Fruit fly (Drosophila melanogaster) whole organism, embryonic: ENCODE data around the gene CG8562.
A peak's percentile ranks its signal among the peaks of the same experiment; 100 is the strongest.

Experiments used
- CG10462 ChIP-seq: fragments of 200-800 bp; sonication (Bioruptor generic); optimal IDR thresholded peaks from 2 replicates; lab custom pipeline; 2016; ENCODE audit warnings: missing biosample characterization, missing genetic modification characterization
- CG10543 ChIP-seq: fragments of 200-800 bp; sonication (Bioruptor generic); optimal IDR thresholded peaks from 3 replicates; lab custom pipeline; 2017; ENCODE audit warnings: missing biosample characterization, mild to moderate bottlenecking, missing genetic modification characterization, moderate library complexity
- CG11695 ChIP-seq: fragments of 200-800 bp; sonication (Bioruptor generic); IDR thresholded peaks from 3 replicates; pipeline ENCODE4 v1.3.6; 2022; ENCODE audit warnings: missing biosample characterization, missing genetic modification characterization
- CG1233 ChIP-seq: fragments of 200-800 bp; sonication (Bioruptor generic); optimal IDR thresholded peaks from 4 replicates; lab custom pipeline; 2018; ENCODE audit warnings: missing biosample characterization, mild to moderate bottlenecking, missing genetic modification characterization
- CG13894 ChIP-seq: fragments of 200-800 bp; sonication (Bioruptor generic); optimal IDR thresholded peaks from 3 replicates; lab custom pipeline; 2018; ENCODE audit warnings: missing biosample characterization, mild to moderate bottlenecking, missing genetic modification characterization, moderate library complexity
- CG2678 ChIP-seq: fragments of 200-800 bp; sonication (Bioruptor generic); optimal IDR thresholded peaks from 3 replicates; lab custom pipeline; 2019; ENCODE audit warnings: missing biosample characterization, mild to moderate bottlenecking, missing genetic modification characterization, moderate library complexity
- CG34376 ChIP-seq: fragments of 200-800 bp; sonication (Bioruptor generic); optimal IDR thresholded peaks from 2 replicates; lab custom pipeline; 2018; ENCODE audit warnings: missing biosample characterization, mild to moderate bottlenecking, missing genetic modification characterization
- CG4617 ChIP-seq: fragments of 200-800 bp; sonication (Bioruptor generic); optimal IDR thresholded peaks from 3 replicates; lab custom pipeline; 2016; ENCODE audit warnings: missing biosample characterization, missing genetic modification characterization, borderline replicate concordance
- CG4730 ChIP-seq: fragments of 200-800 bp; sonication (Bioruptor generic); IDR thresholded peaks from 2 replicates; pipeline ENCODE4 v1.3.6; 2022; ENCODE audit warnings: missing biosample characterization, missing genetic modification characterization
- CG5953 ChIP-seq: fragments of 200-800 bp; sonication (Bioruptor generic); IDR thresholded peaks from 2 replicates; pipeline ENCODE4 v1.3.6; 2022; ENCODE audit warnings: missing biosample characterization, missing genetic modification characterization
- CG6765 ChIP-seq: fragments of 200-800 bp; sonication (Bioruptor generic); optimal IDR thresholded peaks from 3 replicates; lab custom pipeline; 2017; ENCODE audit warnings: missing biosample characterization, mild to moderate bottlenecking, missing genetic modification characterization
- CG6791 ChIP-seq: fragments of 200-800 bp; sonication (Bioruptor generic); IDR thresholded peaks from 3 replicates; pipeline ENCODE4 v1.3.6; 2022; ENCODE audit warnings: missing biosample characterization, missing genetic modification characterization; ENCODE audit not compliant: partially characterized antibody
- CG7357 ChIP-seq: fragments of 200-800 bp; sonication (Bioruptor generic); IDR thresholded peaks from 3 replicates; pipeline ENCODE4 v1.3.6; 2022; ENCODE audit warnings: missing biosample characterization, missing genetic modification characterization
- CG8089 ChIP-seq: fragments of 200-800 bp; sonication (Bioruptor generic); optimal IDR thresholded peaks from 3 replicates; lab custom pipeline; 2016; ENCODE audit warnings: missing biosample characterization, missing genetic modification characterization
- CG8290 ChIP-seq, 3 experiments: fragments of 200-800 bp; sonication (Bioruptor generic); optimal IDR thresholded peaks; 2 replicates each; lab custom pipeline; 2016 to 2019; ENCODE audit warnings: missing biosample characterization in 3 of 3, missing genetic modification characterization in 3 of 3, mild to moderate bottlenecking in 2 of 3, moderate library complexity in 1 of 3
- CG8765 ChIP-seq: fragments of 200-800 bp; sonication (Bioruptor generic); IDR thresholded peaks from 2 replicates; pipeline ENCODE4 v1.3.6; 2022; ENCODE audit warnings: missing biosample characterization, missing genetic modification characterization
- CG9215 ChIP-seq: fragments of 200-800 bp; sonication (Bioruptor generic); IDR thresholded peaks from 2 replicates; pipeline ENCODE4 v1.3.6; 2022; ENCODE audit warnings: missing biosample characterization, missing genetic modification characterization
- CG9437 ChIP-seq: fragments of 200-800 bp; sonication (Bioruptor generic); optimal IDR thresholded peaks from 2 replicates; lab custom pipeline; 2018; ENCODE audit warnings: missing biosample characterization, mild to moderate bottlenecking, missing genetic modification characterization
- CG9609 ChIP-seq: fragments of 200-800 bp; sonication (Bioruptor generic); optimal IDR thresholded peaks from 3 replicates; lab custom pipeline; 2016; ENCODE audit warnings: missing biosample characterization, missing genetic modification characterization
- CG9727 ChIP-seq: fragments of 200-800 bp; sonication (Bioruptor generic); optimal IDR thresholded peaks from 3 replicates; lab custom pipeline; 2017; ENCODE audit warnings: missing biosample characterization, mild to moderate bottlenecking, missing genetic modification characterization
- CG9932 ChIP-seq: fragments of 200-800 bp; sonication (Bioruptor generic); IDR thresholded peaks from 2 replicates; pipeline ENCODE4 v1.3.6; 2022; ENCODE audit warnings: missing biosample characterization, missing genetic modification characterization
- Chrac-16 ChIP-seq: fragments of 200-800 bp; sonication (Bioruptor generic); optimal IDR thresholded peaks from 3 replicates; lab custom pipeline; 2016; ENCODE audit warnings: missing biosample characterization, missing genetic modification characterization
- Doc2 ChIP-seq: fragments of 200-800 bp; sonication (Bioruptor generic); IDR thresholded peaks from 2 replicates; pipeline ENCODE4 v1.3.6; 2022; ENCODE audit warnings: missing biosample characterization, missing genetic modification characterization
- E2f1 ChIP-seq: fragments of 200-800 bp; sonication (Bioruptor generic); IDR thresholded peaks from 2 replicates; pipeline ENCODE4 v1.3.6; 2022; ENCODE audit warnings: missing biosample characterization, missing genetic modification characterization
- H15 ChIP-seq: fragments of 200-800 bp; sonication (Bioruptor generic); IDR thresholded peaks from 3 replicates; pipeline ENCODE4 v1.3.6; 2022; ENCODE audit warnings: missing biosample characterization, missing genetic modification characterization
- Hand ChIP-seq: fragments of 200-800 bp; sonication (Bioruptor generic); optimal IDR thresholded peaks from 2 replicates; lab custom pipeline; 2017; ENCODE audit warnings: mild to moderate bottlenecking, missing biosample characterization, missing genetic modification reagents, missing genetic modification characterization
- Hr51 ChIP-seq, 2 experiments: fragments of 200-800 bp; sonication (Bioruptor generic); optimal IDR thresholded peaks; 2 replicates in 1 of 2; 3 replicates in 1 of 2; lab custom pipeline; 2016 to 2018; ENCODE audit warnings: missing biosample characterization in 2 of 2, missing genetic modification characterization in 2 of 2, mild to moderate bottlenecking in 1 of 2, moderate library complexity in 1 of 2
- Lhr ChIP-seq: fragments of 200-800 bp; sonication (Bioruptor generic); optimal IDR thresholded peaks from 3 replicates; lab custom pipeline; 2017; ENCODE audit warnings: mild to moderate bottlenecking, missing biosample characterization, missing genetic modification reagents, missing genetic modification characterization
- MTF-1 ChIP-seq: fragments of 200-800 bp; sonication (Bioruptor generic); optimal IDR thresholded peaks from 2 replicates; lab custom pipeline; 2018; ENCODE audit warnings: missing biosample characterization, mild to moderate bottlenecking, missing genetic modification characterization, borderline replicate concordance
- Nf-YC ChIP-seq: fragments of 200-800 bp; optimal IDR thresholded peaks from 3 replicates; lab custom pipeline; 2019; ENCODE audit warnings: missing biosample characterization, mild to moderate bottlenecking, missing genetic modification characterization, moderate library complexity
- Optix ChIP-seq: fragments of 200-800 bp; sonication (Bioruptor generic); IDR thresholded peaks from 3 replicates; pipeline ENCODE4 v1.3.6; 2022; ENCODE audit warnings: missing biosample characterization, missing genetic modification characterization
- Rfx ChIP-seq: fragments of 200-800 bp; sonication (Bioruptor generic); IDR thresholded peaks from 2 replicates; pipeline ENCODE4 v1.3.6; 2022; ENCODE audit warnings: missing biosample characterization, missing genetic modification characterization
- Sox102F ChIP-seq: fragments of 200-800 bp; sonication (Bioruptor generic); optimal IDR thresholded peaks from 2 replicates; lab custom pipeline; 2018; ENCODE audit warnings: missing biosample characterization, mild to moderate bottlenecking, missing genetic modification characterization, moderate library complexity
- cwo ChIP-seq: fragments of 200-800 bp; sonication (Bioruptor generic); optimal IDR thresholded peaks from 3 replicates; lab custom pipeline; 2017; ENCODE audit warnings: missing biosample characterization, missing genetic modification characterization, mild to moderate bottlenecking, moderate library complexity, missing genetic modification reagents
- ewg ChIP-seq: fragments of 200-800 bp; sonication (Bioruptor generic); optimal IDR thresholded peaks from 3 replicates; lab custom pipeline; 2017; ENCODE audit warnings: mild to moderate bottlenecking, missing biosample characterization, missing genetic modification reagents, missing genetic modification characterization
- exex ChIP-seq: fragments of 200-800 bp; sonication (Bioruptor generic); optimal IDR thresholded peaks from 4 replicates; lab custom pipeline; 2018; ENCODE audit warnings: missing biosample characterization, mild to moderate bottlenecking, missing genetic modification characterization, moderate library complexity
- kah ChIP-seq: fragments of 200-800 bp; sonication (Bioruptor generic); optimal IDR thresholded peaks from 2 replicates; lab custom pipeline; 2018; ENCODE audit warnings: missing biosample characterization, mild to moderate bottlenecking, missing genetic modification characterization
- klu ChIP-seq: fragments of 200-800 bp; sonication (Bioruptor generic); IDR thresholded peaks from 2 replicates; pipeline ENCODE4 v1.3.6; 2022; ENCODE audit warnings: missing biosample characterization, missing genetic modification characterization
- lab ChIP-seq: fragments of 200-800 bp; sonication (Bioruptor generic); optimal IDR thresholded peaks from 3 replicates; lab custom pipeline; 2017; ENCODE audit warnings: missing biosample characterization, missing genetic modification characterization, mild to moderate bottlenecking, moderate library complexity, missing genetic modification reagents
- nmo ChIP-seq: fragments of 200-800 bp; sonication (Bioruptor generic); optimal IDR thresholded peaks from 2 replicates; lab custom pipeline; 2018; ENCODE audit warnings: missing biosample characterization, mild to moderate bottlenecking, missing genetic modification characterization, moderate library complexity
- org-1 ChIP-seq: fragments of 200-800 bp; sonication (Bioruptor generic); optimal IDR thresholded peaks from 2 replicates; lab custom pipeline; 2017; ENCODE audit warnings: missing biosample characterization, missing genetic modification characterization
- peb ChIP-seq: fragments of 200-800 bp; sonication (Bioruptor generic); IDR thresholded peaks from 2 replicates; pipeline ENCODE4 v1.3.6; 2022; ENCODE audit warnings: missing biosample characterization, missing genetic modification characterization
- row ChIP-seq: fragments of 200-800 bp; sonication (Bioruptor generic); IDR thresholded peaks from 3 replicates; pipeline ENCODE4 v1.3.6; 2022; ENCODE audit warnings: missing biosample characterization, missing genetic modification characterization
- run ChIP-seq: fragments of 200-800 bp; sonication (Bioruptor generic); optimal IDR thresholded peaks from 3 replicates; lab custom pipeline; 2018; ENCODE audit warnings: missing biosample characterization, mild to moderate bottlenecking, missing genetic modification characterization
- sd ChIP-seq: fragments of 200-800 bp; sonication (Bioruptor generic); optimal IDR thresholded peaks from 3 replicates; lab custom pipeline; 2018; ENCODE audit warnings: missing biosample characterization, mild to moderate bottlenecking, missing genetic modification characterization, moderate library complexity
- sens ChIP-seq: fragments of 200-800 bp; sonication (Bioruptor generic); peaks from one replicate; lab custom pipeline; 2016; ENCODE audit warnings: missing biosample characterization, missing genetic modification characterization
- sens-2 ChIP-seq: fragments of 200-800 bp; sonication (Bioruptor generic); IDR thresholded peaks from 2 replicates; pipeline ENCODE4 v1.3.6; 2022; ENCODE audit warnings: missing biosample characterization, missing genetic modification characterization
- sisA ChIP-seq: fragments of 200-800 bp; sonication (Bioruptor generic); IDR thresholded peaks from 2 replicates; pipeline ENCODE4 v1.3.6; 2022; ENCODE audit warnings: missing biosample characterization, missing genetic modification characterization
- so ChIP-seq: fragments of 200-800 bp; sonication (Bioruptor generic); IDR thresholded peaks from 3 replicates; pipeline ENCODE4 v1.3.6; 2022; ENCODE audit warnings: missing biosample characterization, missing genetic modification characterization
- sug ChIP-seq: fragments of 200-800 bp; optimal IDR thresholded peaks from 2 replicates; lab custom pipeline; 2019; ENCODE audit warnings: missing biosample characterization, mild to moderate bottlenecking, missing genetic modification characterization, moderate library complexity
- twi ChIP-seq: fragments of 200-800 bp; optimal IDR thresholded peaks from 2 replicates; lab custom pipeline; 2019; ENCODE audit warnings: missing biosample characterization, mild to moderate bottlenecking, missing genetic modification characterization, moderate library complexity

The CG8562 gene

DNA sequence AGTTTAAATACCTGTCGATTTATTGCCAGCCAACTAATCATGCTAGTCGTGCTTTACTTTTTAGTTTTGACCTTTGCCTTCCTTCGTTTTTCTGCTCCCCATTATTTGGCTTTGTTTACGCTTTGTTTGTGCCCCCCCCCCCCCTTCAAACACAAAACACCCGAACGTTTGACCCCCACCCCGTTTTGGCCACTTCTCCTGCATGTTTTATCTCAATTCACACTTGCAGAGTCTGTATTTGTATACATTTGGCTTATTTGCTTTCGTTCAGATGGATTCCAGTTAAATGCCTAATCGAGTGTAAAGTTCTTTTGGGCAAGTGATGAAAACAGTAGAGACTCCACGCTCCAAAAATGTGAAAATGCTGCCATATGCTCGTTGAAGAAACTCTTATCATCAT lies 48.8 kb upstream of the CG8562 start (continued):
- TF ChIP-seq E2f1 (GFP tag; lab: Robert Waterston, UW) (no peak), CG8290 (GFP tag; optimal IDR thresholded peaks at IDR 0.05; lab: Kevin White, UChicago) (no peak), CG8290 (tag; optimal IDR thresholded peaks at IDR 0.05; lab: Kevin White, UChicago) (peak in 1 of 2 experiments; percentile 32), CG7357 (no peak), CG9932 (GFP tag; lab: Robert Waterston, UW) (no peak), so (GFP tag; lab: Robert Waterston, UW) (no peak), Rfx (GFP tag; lab: Robert Waterston, UW) (peak; percentile 41; the same call in 1 of the 2 replicates), sens (GFP tag; lab: Kevin White, UChicago) (peak; percentile 12), lab (peak; percentile 57), CG6765 (GFP tag; lab: Kevin White, UChicago) (no peak), sens-2 (no peak), CG13894 (tag; lab: Kevin White, UChicago) (peak; percentile 0), sisA (GFP tag; lab: Robert Waterston, UW) (no peak), ewg (GFP tag; lab: Kevin White, UChicago) (no peak), org-1 (GFP tag; lab: Kevin White, UChicago) (peak; percentile 56), CG8089 (GFP tag; lab: Kevin White, UChicago) (no peak), Doc2 (GFP tag; lab: Robert Waterston, UW) (no peak), run (no peak), CG4617 (GFP tag; lab: Kevin White, UChicago) (no peak), CG11695 (GFP tag; lab: Robert Waterston, UW) (no peak), peb (no peak), Hand (GFP tag; lab: Kevin White, UChicago) (peak; percentile 47), Hr51 (GFP tag; optimal IDR thresholded peaks at IDR 0.05; lab: Kevin White, UChicago) (no peak), CG4730 (GFP tag; lab: Robert Waterston, UW) (no peak), CG6791 (GFP tag; lab: Robert Waterston, UW) (no peak), klu (GFP tag; lab: Robert Waterston, UW) (no peak), sd (peak; percentile 37), CG10462 (GFP tag; lab: Kevin White, UChicago) (no peak), CG9437 (GFP tag; lab: Kevin White, UChicago) (no peak), CG1233 (GFP tag; lab: Kevin White, UChicago) (peak; percentile 18), CG10543 (peak; percentile 40), Optix (GFP tag; lab: Robert Waterston, UW) (no peak), Lhr (no peak), CG8765 (GFP tag; lab: Robert Waterston, UW) (no peak), Sox102F (no peak), twi (tag; lab: Kevin White, UChicago) (peak; percentile 21), CG9727 (GFP tag; lab: Kevin White, UChicago) (peak; percentile 9), cwo (GFP tag; lab: Kevin White, UChicago) (peak; percentile 21), row (no peak), H15 (no peak), kah (GFP tag; lab: Kevin White, UChicago) (peak; percentile 19), CG2678 (tag; lab: Kevin White, UChicago) (peak; percentile 22), sug (tag; lab: Kevin White, UChicago) (peak; percentile 13), CG34376 (GFP tag; lab: Kevin White, UChicago) (peak; percentile 15), Nf-YC (tag; lab: Kevin White, UChicago) (peak; percentile 4), MTF-1 (GFP tag; lab: Kevin White, UChicago) (no peak), CG9215 (GFP tag; lab: Robert Waterston, UW) (no peak), CG5953 (GFP tag; lab: Robert Waterston, UW) (no peak), exex (peak; percentile 34), nmo (no peak), CG9609 (GFP tag; lab: Kevin White, UChicago) (no peak), Chrac-16 (no peak)
